Worm (Caenorhabditis elegans): ENCODE data around the gene cec-4.

DNA sequence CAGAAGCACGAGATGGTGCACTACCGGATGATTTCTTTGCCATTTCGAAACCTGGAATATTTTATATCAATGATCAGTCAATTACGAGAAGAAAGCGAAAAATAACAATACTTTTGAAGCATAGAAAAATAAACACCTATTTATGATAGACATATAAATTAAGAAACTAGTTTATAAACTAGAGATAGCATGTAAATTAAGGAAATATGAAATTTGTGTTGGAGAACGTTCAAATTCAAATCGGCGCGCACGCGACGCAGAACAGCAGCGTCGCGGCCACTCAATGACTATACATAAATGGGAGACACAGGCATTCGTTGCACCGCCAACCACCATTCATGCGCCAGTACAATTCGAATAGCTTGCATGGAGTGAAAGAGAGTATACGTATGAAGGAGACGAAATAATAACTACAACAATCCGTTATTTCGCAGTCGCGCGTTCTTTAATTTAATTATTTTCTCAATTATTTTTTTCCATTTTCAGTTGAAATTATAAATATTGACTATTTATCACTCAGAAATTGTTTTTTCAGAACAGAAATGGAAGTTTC, 4.6 kb downstream of the cec-4 start, which contains the start of the genes cec-5 and nol-10:
- TF ChIP-seq lin-39 (tag; optimal IDR thresholded peaks at IDR 0.05) = peak; percentile 88
- TF ChIP-seq elt-3 (tag; optimal IDR thresholded peaks at IDR 0.05) = no peak
- peak; percentile 74 for TF ChIP-seq nhr-23 (tag; optimal IDR thresholded peaks at IDR 0.05)
- TF ChIP-seq ceh-9 (tag; optimal IDR thresholded peaks at IDR 0.05) = no peak
